Fruit fly (Drosophila melanogaster) whole organism, adult: ENCODE results near the gene Root.

Experiments
- CG14711 ChIP-seq: fragments of 200-800 bp; sonication (Bioruptor generic); optimal IDR thresholded peaks from 2 replicates; lab custom pipeline; 2018; ENCODE audit warnings: missing biosample characterization, mild to moderate bottlenecking, missing genetic modification characterization, moderate library complexity
- CG5204 ChIP-seq: fragments of 200-800 bp; sonication (Bioruptor generic); optimal IDR thresholded peaks from 2 replicates; lab custom pipeline; 2016; ENCODE audit warnings: missing biosample characterization, missing genetic modification characterization
- CG7101 ChIP-seq: fragments of 200-800 bp; sonication (Bioruptor generic); optimal IDR thresholded peaks from 2 replicates; lab custom pipeline; 2018; ENCODE audit warnings: missing biosample characterization, mild to moderate bottlenecking, missing genetic modification characterization, moderate library complexity
- Clk ChIP-seq: fragments of 200-800 bp; sonication (Bioruptor generic); optimal IDR thresholded peaks from 2 replicates; lab custom pipeline; 2017; ENCODE audit warnings: missing biosample characterization, missing genetic modification characterization
- Crg-1 ChIP-seq: fragments of 200-800 bp; sonication (Bioruptor generic); optimal IDR thresholded peaks from 2 replicates; lab custom pipeline; 2016; ENCODE audit warnings: missing biosample characterization, missing genetic modification characterization
- cic ChIP-seq: fragments of 200-800 bp; sonication (Bioruptor generic); optimal IDR thresholded peaks from 2 replicates; lab custom pipeline; 2017; ENCODE audit warnings: missing biosample characterization, mild to moderate bottlenecking, missing genetic modification characterization, moderate library complexity
- cnc ChIP-seq, 2 experiments: fragments of >200 bp; optimal IDR thresholded peaks; 2 replicates each; lab custom pipeline; 2017
- kay ChIP-seq: fragments of 200-800 bp; sonication (Bioruptor generic); peaks from one replicate; lab custom pipeline; 2016; ENCODE audit warnings: missing biosample characterization, missing genetic modification characterization, borderline replicate concordance
- ovo ChIP-seq: fragments of 200-800 bp; sonication (Bioruptor generic); optimal IDR thresholded peaks from 2 replicates; lab custom pipeline; 2016; ENCODE audit warnings: missing biosample characterization, missing genetic modification characterization
- pad ChIP-seq: fragments of 200-800 bp; sonication (Bioruptor generic); optimal IDR thresholded peaks from 3 replicates; lab custom pipeline; 2017; ENCODE audit warnings: missing biosample characterization, missing genetic modification characterization, mild to moderate bottlenecking, moderate library complexity, missing genetic modification reagents
- toe ChIP-seq: fragments of 200-800 bp; sonication (Bioruptor generic); optimal IDR thresholded peaks from 2 replicates; lab custom pipeline; 2016; ENCODE audit warnings: missing biosample characterization, missing genetic modification characterization

DNA sequence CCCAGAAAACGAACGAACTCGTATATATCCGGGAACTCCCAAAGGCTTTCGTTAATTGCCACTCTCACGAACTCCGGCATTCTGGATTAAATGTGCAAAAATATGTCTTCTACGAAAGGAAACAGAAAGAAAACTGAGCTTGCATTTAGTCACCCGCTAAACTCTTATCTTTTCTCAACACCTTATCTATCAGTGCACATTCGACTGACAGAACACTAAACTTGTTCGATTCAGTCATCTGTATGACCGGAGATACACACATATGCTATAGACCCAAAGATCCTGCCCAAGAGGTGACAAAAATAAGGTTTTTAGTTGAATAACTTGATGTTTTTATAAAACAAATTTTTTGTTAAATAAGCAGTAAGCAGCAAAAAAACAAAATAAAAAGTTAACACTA is 37.0 kb downstream of the Root start, which contains the start of gene p38c:
- TF ChIP-seq pad (GFP tag; lab: Kevin White, UChicago) (no peak), Clk (GFP tag; lab: Kevin White, UChicago) (no peak), ovo (GFP tag; lab: Kevin White, UChicago) (no peak), cnc (optimal IDR thresholded peaks at IDR 0.05; lab: Kevin White, UChicago) (no peak), CG14711 (tag; lab: Kevin White, UChicago) (no peak), CG7101 (tag; lab: Kevin White, UChicago) (no peak), kay (GFP tag; lab: Kevin White, UChicago) (no peak), toe (GFP tag; lab: Kevin White, UChicago) (no peak), CG5204 (no peak), Crg-1 (GFP tag; lab: Kevin White, UChicago) (no peak), cic (GFP tag; lab: Kevin White, UChicago) (no peak)
